Worm (Caenorhabditis elegans): ENCODE measurements around the gene chpf-2.

ce11 chrV:3034236-3034635 lies 4.9 kb downstream of the chpf-2 start, which contains the start of gene srw-8:
- TF ChIP-seq fos-1 (tag; optimal IDR thresholded peaks at IDR 0.05) (no peak), fkh-10 (GFP tag; optimal IDR thresholded peaks at IDR 0.05) (no peak), F49E8.2 (tag; optimal IDR thresholded peaks at IDR 0.05; ENCODE audit: borderline replicate concordance) (no peak), unc-130 (GFP tag; optimal IDR thresholded peaks at IDR 0.05) (no peak), Y75B8A.6 (GFP tag; IDR thresholded peaks at IDR 0.05) (no peak), vab-7 (GFP tag; IDR thresholded peaks at IDR 0.05) (no peak), F10B5.3 (tag; optimal IDR thresholded peaks at IDR 0.05) (no peak), mep-1 (tag; optimal IDR thresholded peaks at IDR 0.05) (no peak), nhr-76 (tag; optimal IDR thresholded peaks at IDR 0.05) (no peak), D1046.2 (GFP tag; IDR thresholded peaks at IDR 0.05) (no peak), pqm-1 (tag; optimal IDR thresholded peaks at IDR 0.05) (no peak)

All from whole organism, L4 larva.